Fruit fly (Drosophila melanogaster) whole organism, wandering third instar larva: ENCODE measurements around the gene Syx8.

Experiments used
- Abd-B ChIP-seq: fragments of >200 bp; optimal IDR thresholded peaks from 2 replicates; lab custom pipeline; 2017; ENCODE audit warnings: missing biosample characterization, missing genetic modification characterization
- CG32264 ChIP-seq: fragments of 200-800 bp; sonication (Bioruptor generic); optimal IDR thresholded peaks from 2 replicates; lab custom pipeline; 2016; ENCODE audit warnings: missing biosample characterization, missing genetic modification characterization
- CG9705 ChIP-seq: fragments of 200-800 bp; sonication (Bioruptor generic); optimal IDR thresholded peaks from 2 replicates; lab custom pipeline; 2018; ENCODE audit warnings: missing biosample characterization, mild to moderate bottlenecking, missing genetic modification characterization
- CrebA ChIP-seq: fragments of 200-800 bp; sonication (Bioruptor generic); optimal IDR thresholded peaks from 2 replicates; lab custom pipeline; 2016; ENCODE audit warnings: missing biosample characterization, mild to moderate bottlenecking, missing genetic modification characterization, borderline replicate concordance
- Dfd ChIP-seq: fragments of >200 bp; optimal IDR thresholded peaks from 2 replicates; lab custom pipeline; 2017; ENCODE audit warnings: missing biosample characterization, missing genetic modification characterization
- Dif ChIP-seq: fragments of 200-275, 200-300 bp; sonication (Bioruptor generic); optimal IDR thresholded peaks from 2 replicates; lab custom pipeline; 2018; ENCODE audit warnings: missing biosample characterization, missing genetic modification characterization; ENCODE audit not compliant: partially characterized antibody
- GATAd ChIP-seq: sonication (Bioruptor generic); optimal IDR thresholded peaks from 2 replicates; lab custom pipeline; 2016; ENCODE audit warnings: missing biosample characterization, missing genetic modification characterization
- HLH106 ChIP-seq: fragments of 200-800 bp; optimal IDR thresholded peaks from 3 replicates; lab custom pipeline; 2019; ENCODE audit warnings: missing biosample characterization, mild to moderate bottlenecking, missing genetic modification characterization, moderate library complexity
- Hnf4 ChIP-seq: fragments of 200-800 bp; sonication (Bioruptor generic); optimal IDR thresholded peaks from 2 replicates; lab custom pipeline; 2016; ENCODE audit warnings: missing biosample characterization, mild to moderate bottlenecking, missing genetic modification characterization
- Hr78 ChIP-seq: fragments of >200 bp; optimal IDR thresholded peaks from 2 replicates; lab custom pipeline; 2017; ENCODE audit warnings: missing biosample characterization, missing genetic modification characterization
- Hr83 ChIP-seq: fragments of 200-300 bp; sonication (Bioruptor generic); optimal IDR thresholded peaks from 2 replicates; lab custom pipeline; 2016; ENCODE audit warnings: missing biosample characterization, mild to moderate bottlenecking, missing genetic modification characterization, moderate library complexity; ENCODE audit not compliant: poor library complexity, severe bottlenecking
- Jra ChIP-seq: sonication (Bioruptor generic); optimal IDR thresholded peaks from 2 replicates; lab custom pipeline; 2016; ENCODE audit warnings: missing biosample characterization, missing genetic modification characterization
- Mio ChIP-seq: sonication (Bioruptor generic); optimal IDR thresholded peaks from 2 replicates; lab custom pipeline; 2016; ENCODE audit warnings: missing biosample characterization, missing genetic modification characterization
- Myc ChIP-seq: fragments of >200 bp; optimal IDR thresholded peaks from 2 replicates; lab custom pipeline; 2017
- N ChIP-seq: fragments of >200 bp; optimal IDR thresholded peaks from 2 replicates; lab custom pipeline; 2018; ENCODE audit warnings: missing biosample characterization, missing external identifiers, missing genetic modification characterization
- OdsH ChIP-seq: fragments of 200-800 bp; sonication (Bioruptor generic); optimal IDR thresholded peaks from 2 replicates; lab custom pipeline; 2016; ENCODE audit warnings: missing biosample characterization, mild to moderate bottlenecking, missing genetic modification characterization
- Rel ChIP-seq, 2 experiments: fragments of 200-800 bp; sonication (Bioruptor generic) in 1 of 2; optimal IDR thresholded peaks; 2 replicates in 1 of 2; 3 replicates in 1 of 2; lab custom pipeline; 2016 to 2019; ENCODE audit warnings: mild to moderate bottlenecking in 2 of 2, missing biosample characterization in 2 of 2, missing genetic modification characterization in 2 of 2, moderate library complexity in 1 of 2
- Sp1 ChIP-seq: fragments of 200-800 bp; sonication (Bioruptor generic); optimal IDR thresholded peaks from 3 replicates; lab custom pipeline; 2019; ENCODE audit warnings: missing biosample characterization, mild to moderate bottlenecking, missing genetic modification characterization, moderate library complexity
- br ChIP-seq: fragments of 200-800 bp; sonication (Bioruptor generic); optimal IDR thresholded peaks from 2 replicates; lab custom pipeline; 2016; ENCODE audit warnings: missing biosample characterization, missing genetic modification characterization
- brk ChIP-seq: fragments of 200-800 bp; sonication (Bioruptor generic); optimal IDR thresholded peaks from 2 replicates; lab custom pipeline; 2016; ENCODE audit warnings: missing biosample characterization, mild to moderate bottlenecking, missing genetic modification characterization
- dl ChIP-seq, 2 experiments: fragments of 175-275, 200-275 bp in 1 of 2; fragments of 200-275 bp in 1 of 2; sonication (Bioruptor generic); optimal IDR thresholded peaks; lab custom pipeline; 2018; ENCODE audit warnings: mild to moderate bottlenecking in 2 of 2, missing biosample characterization in 2 of 2, missing genetic modification characterization in 2 of 2, moderate library complexity in 2 of 2; ENCODE audit not compliant: partially characterized antibody in 2 of 2, insufficient read depth in 1 of 2
- dmrt93B ChIP-seq: fragments of 200-800 bp; sonication (Bioruptor generic); optimal IDR thresholded peaks from 2 replicates; lab custom pipeline; 2018; ENCODE audit warnings: missing biosample characterization, mild to moderate bottlenecking, missing genetic modification characterization
- dsf ChIP-seq: sonication (Bioruptor generic); optimal IDR thresholded peaks from 2 replicates; lab custom pipeline; 2016; ENCODE audit warnings: missing biosample characterization, missing genetic modification characterization, borderline replicate concordance
- ey ChIP-seq: fragments of 200-800 bp; sonication (Bioruptor generic); optimal IDR thresholded peaks from 2 replicates; lab custom pipeline; 2016; ENCODE audit warnings: missing biosample characterization, missing genetic modification characterization
- foxo ChIP-seq, 2 experiments: fragments of 200-800 bp; sonication (Bioruptor generic); optimal IDR thresholded peaks; 2 replicates in 1 of 2; 3 replicates in 1 of 2; lab custom pipeline; 2016 to 2017; ENCODE audit warnings: missing biosample characterization in 2 of 2, missing genetic modification characterization in 2 of 2
- fru ChIP-seq: fragments of 200-800 bp; sonication (Bioruptor generic); optimal IDR thresholded peaks from 3 replicates; lab custom pipeline; 2016; ENCODE audit warnings: missing biosample characterization, mild to moderate bottlenecking, missing genetic modification characterization
- h ChIP-seq: fragments of 200-800 bp; sonication (Bioruptor generic); optimal IDR thresholded peaks from 3 replicates; lab custom pipeline; 2016; ENCODE audit warnings: missing biosample characterization, mild to moderate bottlenecking, missing genetic modification characterization
- jim ChIP-seq: fragments of 175-275, 200-325 bp; sonication (Bioruptor generic); optimal IDR thresholded peaks from 2 replicates; lab custom pipeline; 2016; ENCODE audit warnings: missing biosample characterization, mild to moderate bottlenecking, missing genetic modification characterization
- pan ChIP-seq: fragments of >200 bp; optimal IDR thresholded peaks from 2 replicates; lab custom pipeline; 2017
- psq ChIP-seq: fragments of 200-800 bp; sonication (Bioruptor generic); optimal IDR thresholded peaks from 3 replicates; lab custom pipeline; 2017; ENCODE audit warnings: missing biosample characterization, mild to moderate bottlenecking, missing genetic modification characterization, moderate library complexity
- rgr ChIP-seq: fragments of 200-800 bp; sonication (Bioruptor generic); optimal IDR thresholded peaks from 3 replicates; lab custom pipeline; 2016; ENCODE audit warnings: missing biosample characterization, mild to moderate bottlenecking, missing genetic modification characterization
- sage ChIP-seq: fragments of 200-800 bp; sonication (Bioruptor generic); optimal IDR thresholded peaks from 2 replicates; lab custom pipeline; 2016; ENCODE audit warnings: missing biosample characterization, mild to moderate bottlenecking, missing genetic modification characterization
- usp ChIP-seq: fragments of >200 bp; optimal IDR thresholded peaks from 2 replicates; lab custom pipeline; 2017; ENCODE audit warnings: missing biosample characterization, missing genetic modification characterization
- woc ChIP-seq: sonication (Bioruptor generic); optimal IDR thresholded peaks from 2 replicates; lab custom pipeline; 2016; ENCODE audit warnings: missing biosample characterization, mild to moderate bottlenecking, missing genetic modification characterization

Syx8 gene

dm6 chr3L:16629793-16630192, 42.9 kb upstream of the Syx8 start:
- no peak for TF ChIP-seq Dfd (GFP tag; lab: Kevin White, UChicago)
- no peak for TF ChIP-seq dl (GFP tag; optimal IDR thresholded peaks at IDR 0.05; lab: Kevin White, UChicago; ENCODE audit: insufficient read depth in 1 of 2, partially characterized antibody in 2 of 2)
- TF ChIP-seq Hr78 (GFP tag; lab: Kevin White, UChicago): no peak
- TF ChIP-seq Hr83 (GFP tag; lab: Kevin White, UChicago): no peak
- no peak for TF ChIP-seq Jra (GFP tag; lab: Kevin White, UChicago)
- TF ChIP-seq GATAd (GFP tag; lab: Kevin White, UChicago): no peak
- TF ChIP-seq fru: no peak
- no peak for TF ChIP-seq Hnf4 (GFP tag; lab: Kevin White, UChicago)
- no peak for TF ChIP-seq woc
- TF ChIP-seq ey (GFP tag; lab: Kevin White, UChicago): no peak
- TF ChIP-seq psq (GFP tag; lab: Kevin White, UChicago): no peak
- TF ChIP-seq CG32264: no peak
- TF ChIP-seq CrebA (GFP tag; lab: Kevin White, UChicago): no peak
- no peak for TF ChIP-seq foxo (GFP tag; optimal IDR thresholded peaks at IDR 0.05; lab: Kevin White, UChicago)
- TF ChIP-seq N (GFP tag; lab: Kevin White, UChicago): no peak
- TF ChIP-seq Dif (GFP tag; lab: Kevin White, UChicago): no peak
- no peak for TF ChIP-seq rgr (GFP tag; lab: Kevin White, UChicago)
- TF ChIP-seq Sp1: no peak
- no peak for TF ChIP-seq Rel (GFP tag; optimal IDR thresholded peaks at IDR 0.05; lab: Kevin White, UChicago)
- no peak for TF ChIP-seq Rel (tag; optimal IDR thresholded peaks at IDR 0.05; lab: Kevin White, UChicago)

- TF ChIP-seq Dif (GFP tag; lab: Kevin White, UChicago) (no peak), HLH106 (tag; lab: Kevin White, UChicago) (no peak), Hnf4 (GFP tag; lab: Kevin White, UChicago) (no peak), Myc (lab: Kevin White, UChicago) (no peak), N (GFP tag; lab: Kevin White, UChicago) (no peak), Rel (GFP tag; optimal IDR thresholded peaks at IDR 0.05; lab: Kevin White, UChicago) (no peak), Rel (tag; optimal IDR thresholded peaks at IDR 0.05; lab: Kevin White, UChicago) (no peak), Sp1 (no peak), foxo (GFP tag; optimal IDR thresholded peaks at IDR 0.05; lab: Kevin White, UChicago) (no peak), Hr83 (GFP tag; lab: Kevin White, UChicago) (no peak), woc (no peak), pan (lab: Kevin White, UChicago) (no peak), ey (GFP tag; lab: Kevin White, UChicago) (no peak), usp (GFP tag; lab: Kevin White, UChicago) (no peak), Mio (GFP tag; lab: Kevin White, UChicago) (no peak), dsf (GFP tag; lab: Kevin White, UChicago) (no peak), br (GFP tag; lab: Kevin White, UChicago) (no peak), dl (GFP tag; optimal IDR thresholded peaks at IDR 0.05; lab: Kevin White, UChicago; ENCODE audit: insufficient read depth in 1 of 2, partially characterized antibody in 2 of 2) (no peak), Jra (GFP tag; lab: Kevin White, UChicago) (no peak), GATAd (GFP tag; lab: Kevin White, UChicago) (no peak), CG9705 (GFP tag; lab: Kevin White, UChicago) (no peak)
- TF ChIP-seq, all 38 proteins: peak for 0
Measured at dm6 chr3L:16626199-16626598, 39.3 kb upstream of the Syx8 start.

- TF ChIP-seq fru (peak; percentile 57), foxo (GFP tag; optimal IDR thresholded peaks at IDR 0.05; lab: Kevin White, UChicago) (peak in 1 of 2 experiments; percentile 68), ey (GFP tag; lab: Kevin White, UChicago) (peak; percentile 25), Hnf4 (GFP tag; lab: Kevin White, UChicago) (peak; percentile 74), h (peak; percentile 67), rgr (GFP tag; lab: Kevin White, UChicago) (peak; percentile 73), Hr78 (GFP tag; lab: Kevin White, UChicago) (no peak), dmrt93B (GFP tag; lab: Kevin White, UChicago) (peak; percentile 8), br (GFP tag; lab: Kevin White, UChicago) (peak; percentile 47), CG32264 (no peak), Jra (GFP tag; lab: Kevin White, UChicago) (peak; percentile 24), Rel (GFP tag; optimal IDR thresholded peaks at IDR 0.05; lab: Kevin White, UChicago) (peak; percentile 15), Rel (tag; optimal IDR thresholded peaks at IDR 0.05; lab: Kevin White, UChicago) (peak; percentile 44), CG9705 (GFP tag; lab: Kevin White, UChicago) (peak; percentile 18), Abd-B (GFP tag; lab: Kevin White, UChicago) (no peak), Hr83 (GFP tag; lab: Kevin White, UChicago) (peak; percentile 81), sage (GFP tag; lab: Kevin White, UChicago) (peak; percentile 83), Sp1 (peak; percentile 52), jim (GFP tag; lab: Kevin White, UChicago) (no peak), HLH106 (tag; lab: Kevin White, UChicago) (peak; percentile 51), psq (GFP tag; lab: Kevin White, UChicago) (peak; percentile 53), dsf (GFP tag; lab: Kevin White, UChicago) (peak; percentile 48), Myc (lab: Kevin White, UChicago) (peak; percentile 0), Mio (GFP tag; lab: Kevin White, UChicago) (no peak), brk (GFP tag; lab: Kevin White, UChicago) (peak; percentile 75), dl (GFP tag; optimal IDR thresholded peaks at IDR 0.05; lab: Kevin White, UChicago; ENCODE audit: insufficient read depth in 1 of 2, partially characterized antibody in 2 of 2) (no peak), OdsH (GFP tag; lab: Kevin White, UChicago) (peak; percentile 42), usp (GFP tag; lab: Kevin White, UChicago) (no peak)
Measured at dm6 chr3L:16615132-16615709, 28.4 kb upstream of the Syx8 start, which contains the start of gene Mo25. TSS of gene Mo25 (minus strand) at chr3L:16615472.
